Worm (Caenorhabditis elegans) whole organism, L2 larva: ENCODE measurements around the gene nphp-4.

Experiments used
- blmp-1 ChIP-seq: sonication (generic microtip); optimal IDR thresholded peaks from 2 replicates; lab custom pipeline; 2017; ENCODE audit warnings: missing genetic modification characterization, mild to moderate bottlenecking, missing compliant biosample characterization, antibody characterized with exemption, moderate library complexity; ENCODE audit not compliant: insufficient read depth
- egl-27 ChIP-seq: sonication (generic microtip); optimal IDR thresholded peaks from 3 replicates; lab custom pipeline; 2017; ENCODE audit warnings: missing biosample characterization, missing genetic modification reagents, missing genetic modification characterization
- lin-13 ChIP-seq: fragments of 150-350 bp; optimal IDR thresholded peaks from 2 replicates; lab custom pipeline; 2014; ENCODE audit warnings: missing biosample characterization, missing genetic modification reagents, missing genetic modification characterization
- lsy-2 ChIP-seq, 2 experiments: fragments of 150-350 bp in 1 of 2; sonication (generic microtip) in 1 of 2; optimal IDR thresholded peaks; 2 replicates each; lab custom pipeline; 2014 to 2017; ENCODE audit warnings: missing biosample characterization in 2 of 2, missing genetic modification characterization in 2 of 2
- mdl-1 ChIP-seq, 2 experiments: fragments of 150-350 bp in 1 of 2; sonication (generic microtip) in 1 of 2; optimal IDR thresholded peaks; 2 replicates each; lab custom pipeline; 2017; ENCODE audit warnings: missing biosample characterization in 2 of 2, missing genetic modification characterization in 2 of 2
- unc-62 ChIP-seq: fragments of 150-350 bp; optimal IDR thresholded peaks from 2 replicates; lab custom pipeline; 2014; ENCODE audit warnings: missing biosample characterization, missing genetic modification reagents, missing genetic modification characterization
- ztf-11 ChIP-seq: sonication (generic microtip); optimal IDR thresholded peaks from 2 replicates; lab custom pipeline; 2017; ENCODE audit warnings: missing biosample characterization, missing genetic modification characterization

DNA sequence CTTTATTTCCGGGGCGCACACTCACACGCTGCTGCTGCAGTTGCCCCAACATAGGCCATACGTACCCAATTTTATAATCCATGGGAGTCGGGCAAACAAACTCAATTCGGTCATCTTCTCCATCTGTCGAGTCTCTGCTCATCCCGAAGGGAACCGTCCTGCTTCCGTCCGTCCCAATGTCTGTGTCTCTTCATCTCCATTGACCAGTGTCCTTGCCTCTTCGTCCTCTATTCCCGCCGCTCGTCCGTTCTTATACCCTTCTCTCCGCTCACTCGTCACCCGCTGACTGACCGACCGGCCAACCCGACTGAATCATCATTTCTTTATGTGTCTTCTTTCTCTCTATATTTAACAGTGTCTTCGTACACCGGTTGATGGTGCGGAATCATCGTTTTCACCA is 1.3 kb upstream of the nphp-4 start:
- TF ChIP-seq mdl-1 (tag; optimal IDR thresholded peaks at IDR 0.05; lab: Kevin White, UChicago) = no peak
- TF ChIP-seq egl-27 (tag; lab: Kevin White, UChicago) = no peak
- no peak for TF ChIP-seq lin-13 (GFP tag; lab: Kevin White, UChicago)
- TF ChIP-seq lsy-2 (tag; optimal IDR thresholded peaks at IDR 0.05; lab: Kevin White, UChicago) = peak in 1 of 2 experiments; percentile 38
- TF ChIP-seq ztf-11 (tag; lab: Kevin White, UChicago) = no peak
- no peak for TF ChIP-seq blmp-1 (tag; lab: Kevin White, UChicago)
- no peak for TF ChIP-seq unc-62
